Worm (Caenorhabditis elegans): ENCODE measurements around the gene T19H12.12.

ce11 chrV:4857561-4857960, 27.0 kb upstream of the T19H12.12 start:
- TF ChIP-seq W03F9.2 (tag; optimal IDR thresholded peaks at IDR 0.05) (no peak), him-1 (tag; optimal IDR thresholded peaks at IDR 0.05) (no peak)

All from whole organism, L4/young adult.